Worm (Caenorhabditis elegans) whole organism, mixed stage, embryonic: Measurements from ENCODE around the gene T16G1.7.

Experiments
- M03D4.4 ChIP-seq: sonication (generic microtip); optimal IDR thresholded peaks from 2 replicates; lab custom pipeline; 2017; ENCODE audit warnings: mild to moderate bottlenecking, missing genetic modification characterization, missing compliant biosample characterization
- bed-3 ChIP-seq: fragments of 200-800 bp; sonication (Bioruptor generic); optimal IDR thresholded peaks from 3 replicates; lab custom pipeline; 2018; ENCODE audit warnings: mild to moderate bottlenecking, missing genetic modification characterization, moderate library complexity, missing compliant biosample characterization
- blmp-1 ChIP-seq: fragments of 150-350 bp; optimal IDR thresholded peaks from 2 replicates; lab custom pipeline; 2014; ENCODE audit warnings: missing biosample characterization, missing genetic modification characterization
- ceh-39 ChIP-seq: fragments of 150-350 bp; optimal IDR thresholded peaks from 2 replicates; lab custom pipeline; 2014; ENCODE audit warnings: missing biosample characterization, missing genetic modification characterization
- ceh-43 ChIP-seq: fragments of 200-800 bp; sonication (Bioruptor generic); optimal IDR thresholded peaks from 2 replicates; lab custom pipeline; 2018; ENCODE audit warnings: mild to moderate bottlenecking, missing genetic modification characterization, moderate library complexity, missing compliant biosample characterization
- ceh-83 ChIP-seq: fragments of 200-800 bp; sonication (Bioruptor generic); optimal IDR thresholded peaks from 2 replicates; lab custom pipeline; 2018; ENCODE audit warnings: mild to moderate bottlenecking, missing genetic modification characterization, missing compliant biosample characterization
- ces-1 ChIP-seq: fragments of 150-350 bp; optimal IDR thresholded peaks from 2 replicates; lab custom pipeline; 2014; ENCODE audit warnings: missing biosample characterization, missing genetic modification reagents, missing genetic modification characterization
- drap-1 ChIP-seq: fragments of 200-800 bp; sonication (Bioruptor generic); optimal IDR thresholded peaks from 3 replicates; lab custom pipeline; 2018; ENCODE audit warnings: mild to moderate bottlenecking, missing genetic modification characterization, missing compliant biosample characterization
- elt-1 ChIP-seq: sonication (generic microtip); optimal IDR thresholded peaks from 2 replicates; lab custom pipeline; 2017; ENCODE audit warnings: missing genetic modification characterization, mild to moderate bottlenecking, missing compliant biosample characterization, antibody characterized with exemption, moderate library complexity, borderline replicate concordance; ENCODE audit not compliant: insufficient read depth
- flh-1 ChIP-seq: fragments of 200-800 bp; sonication (Bioruptor generic); optimal IDR thresholded peaks from 2 replicates; lab custom pipeline; 2018; ENCODE audit warnings: mild to moderate bottlenecking, missing genetic modification characterization, moderate library complexity, missing compliant biosample characterization
- lin-13 ChIP-seq: fragments of 150-350 bp; optimal IDR thresholded peaks from 2 replicates; lab custom pipeline; 2014; ENCODE audit warnings: missing biosample characterization, missing genetic modification characterization
- lin-32 ChIP-seq: fragments of 200-800 bp; sonication (Bioruptor generic); optimal IDR thresholded peaks from 2 replicates; lab custom pipeline; 2018; ENCODE audit warnings: mild to moderate bottlenecking, missing genetic modification characterization, missing compliant biosample characterization
- lsy-2 ChIP-seq: fragments of 150-350 bp; optimal IDR thresholded peaks from 2 replicates; lab custom pipeline; 2014; ENCODE audit warnings: missing biosample characterization, missing genetic modification characterization
- mab-5 ChIP-seq: fragments of 150-350 bp; optimal IDR thresholded peaks from 2 replicates; lab custom pipeline; 2014; ENCODE audit warnings: missing biosample characterization, missing genetic modification characterization
- mep-1 ChIP-seq: fragments of 150-350 bp; optimal IDR thresholded peaks from 2 replicates; lab custom pipeline; 2017; ENCODE audit warnings: missing biosample characterization, missing genetic modification reagents, missing genetic modification characterization, inconsistent platforms
- mls-2 ChIP-seq: sonication (generic microtip); optimal IDR thresholded peaks from 2 replicates; lab custom pipeline; 2016; ENCODE audit warnings: mild to moderate bottlenecking, missing genetic modification characterization, moderate library complexity, missing compliant biosample characterization
- nhr-2 ChIP-seq: fragments of 150-350 bp; optimal IDR thresholded peaks from 2 replicates; lab custom pipeline; 2014; ENCODE audit warnings: missing biosample characterization, missing genetic modification characterization
- nhr-237 ChIP-seq: fragments of 150-350 bp; optimal IDR thresholded peaks from 2 replicates; lab custom pipeline; 2014; ENCODE audit warnings: missing biosample characterization, missing genetic modification characterization
- nhr-28 ChIP-seq: fragments of 150-350 bp; optimal IDR thresholded peaks from 2 replicates; lab custom pipeline; 2014; ENCODE audit warnings: missing biosample characterization, missing genetic modification characterization
- nhr-76 ChIP-seq: sonication (generic microtip); optimal IDR thresholded peaks from 2 replicates; lab custom pipeline; 2017; ENCODE audit warnings: missing biosample characterization, missing genetic modification characterization
- pha-4 ChIP-seq: fragments of 150-350 bp; optimal IDR thresholded peaks from 2 replicates; lab custom pipeline; 2018; ENCODE audit warnings: missing biosample characterization, missing genetic modification reagents, missing genetic modification characterization
- snpc-4 ChIP-seq: fragments of 150-350 bp; optimal IDR thresholded peaks from 2 replicates; lab custom pipeline; 2014; ENCODE audit warnings: missing biosample characterization, missing genetic modification characterization
- sptf-1 ChIP-seq: sonication (generic microtip); optimal IDR thresholded peaks from 2 replicates; lab custom pipeline; 2017; ENCODE audit warnings: mild to moderate bottlenecking, missing genetic modification characterization, moderate library complexity, missing compliant biosample characterization
- unc-120 ChIP-seq: sonication (generic microtip); optimal IDR thresholded peaks from 2 replicates; lab custom pipeline; 2017; ENCODE audit warnings: missing genetic modification characterization, missing compliant biosample characterization; ENCODE audit not compliant: poor library complexity, severe bottlenecking
- unc-62 ChIP-seq: fragments of 150-350 bp; optimal IDR thresholded peaks from 2 replicates; lab custom pipeline; 2014; ENCODE audit warnings: missing biosample characterization, missing genetic modification reagents, missing genetic modification characterization
- zip-8 ChIP-seq: fragments of 150-350 bp; optimal IDR thresholded peaks from 2 replicates; lab custom pipeline; 2014; ENCODE audit warnings: missing biosample characterization, missing genetic modification characterization
- ztf-11 ChIP-seq: fragments of 150-350 bp; optimal IDR thresholded peaks from 2 replicates; lab custom pipeline; 2014; ENCODE audit warnings: missing biosample characterization, missing genetic modification characterization

The T16G1.7 gene

ce11 chrV:12934976-12935375 is at the start of gene T16G1.7:
Gene T16G1.7 (minus strand): TSS chrV:12935112.
- TF ChIP-seq blmp-1: no peak
- TF ChIP-seq pha-4 (tag; lab: Kevin White, UChicago): no peak
- no peak for TF ChIP-seq lsy-2
- TF ChIP-seq ces-1 (GFP tag; lab: Kevin White, UChicago): no peak
- TF ChIP-seq lin-13 (tag; lab: Kevin White, UChicago): no peak
- TF ChIP-seq elt-1: no peak
- TF ChIP-seq zip-8 (tag; lab: Kevin White, UChicago): no peak
- TF ChIP-seq ceh-39 (tag; lab: Kevin White, UChicago): no peak
- TF ChIP-seq flh-1 (GFP tag; lab: Kevin White, UChicago): no peak
- TF ChIP-seq nhr-2: no peak
- TF ChIP-seq snpc-4 (tag; lab: Kevin White, UChicago): no peak
- no peak for TF ChIP-seq ztf-11
- no peak for TF ChIP-seq mab-5 (tag; lab: Kevin White, UChicago)
- TF ChIP-seq lin-32 (GFP tag; lab: Kevin White, UChicago): no peak
- TF ChIP-seq mep-1: no peak
- no peak for TF ChIP-seq nhr-76 (tag; lab: Kevin White, UChicago)
- no peak for TF ChIP-seq drap-1 (GFP tag; lab: Kevin White, UChicago)

DNA sequence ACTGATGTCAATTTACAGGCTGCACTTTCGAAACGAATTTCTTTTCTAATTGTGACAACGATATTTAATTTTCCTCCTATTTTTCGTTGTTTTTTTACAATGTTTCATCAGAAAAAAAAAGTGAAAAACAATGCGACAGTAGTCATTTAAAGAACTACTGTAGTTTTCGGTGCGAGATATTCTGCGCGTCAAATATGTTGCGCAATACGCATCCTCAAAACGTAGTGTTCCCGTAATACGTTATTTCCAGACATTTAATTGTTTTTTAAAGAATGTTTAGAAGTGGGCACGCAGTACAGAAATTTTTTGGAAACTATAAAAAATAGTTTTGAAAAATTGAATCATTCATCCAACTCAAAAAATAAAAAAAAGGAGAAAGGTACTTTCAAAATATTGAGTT is 39.1 kb upstream of the T16G1.7 start:
- TF ChIP-seq blmp-1 (no peak), mls-2 (tag; lab: Kevin White, UChicago) (no peak), nhr-28 (tag; lab: Kevin White, UChicago) (no peak), zip-8 (tag; lab: Kevin White, UChicago) (peak; percentile 66)

ce11 chrV:12970575-12971160 is 35.8 kb upstream of the T16G1.7 start, which contains the start of gene pnn-1:
Gene pnn-1 (plus strand): TSS chrV:12971110.
- TF ChIP-seq lsy-2 (peak; percentile 57), mep-1 (peak; percentile 15), nhr-76 (tag; lab: Kevin White, UChicago) (no peak), unc-62 (GFP tag; lab: Kevin White, UChicago) (no peak), ces-1 (GFP tag; lab: Kevin White, UChicago) (peak; percentile 79), zip-8 (tag; lab: Kevin White, UChicago) (no peak)
- TF ChIP-seq, all 35 proteins: peak for 3

- TF ChIP-seq nhr-76 (tag; lab: Kevin White, UChicago): no peak
- no peak for TF ChIP-seq ceh-83 (GFP tag; lab: Kevin White, UChicago)
- no peak for TF ChIP-seq unc-62 (GFP tag; lab: Kevin White, UChicago)
- no peak for TF ChIP-seq ztf-11
These were observed 33.6 kb upstream of the T16G1.7 start, which contains the start of gene lin-46 for ce11 chrV:12968555-12968954. Gene lin-46 (plus strand): TSS chrV:12968855.

ce11 chrV:12967925-12968327 is 33.0 kb upstream of the T16G1.7 start, which contains the start of gene R186.8:
Gene R186.8 (minus strand): TSS chrV:12967982.
- TF ChIP-seq lsy-2 (peak; percentile 90), sptf-1 (tag; lab: Kevin White, UChicago) (peak; percentile 15), lin-13 (tag; lab: Kevin White, UChicago) (peak; percentile 21), mls-2 (tag; lab: Kevin White, UChicago) (peak; percentile 20), nhr-237 (tag; lab: Kevin White, UChicago) (peak; percentile 23), unc-120 (tag; lab: Kevin White, UChicago) (peak; percentile 51), ces-1 (GFP tag; lab: Kevin White, UChicago) (peak; percentile 63)

DNA sequence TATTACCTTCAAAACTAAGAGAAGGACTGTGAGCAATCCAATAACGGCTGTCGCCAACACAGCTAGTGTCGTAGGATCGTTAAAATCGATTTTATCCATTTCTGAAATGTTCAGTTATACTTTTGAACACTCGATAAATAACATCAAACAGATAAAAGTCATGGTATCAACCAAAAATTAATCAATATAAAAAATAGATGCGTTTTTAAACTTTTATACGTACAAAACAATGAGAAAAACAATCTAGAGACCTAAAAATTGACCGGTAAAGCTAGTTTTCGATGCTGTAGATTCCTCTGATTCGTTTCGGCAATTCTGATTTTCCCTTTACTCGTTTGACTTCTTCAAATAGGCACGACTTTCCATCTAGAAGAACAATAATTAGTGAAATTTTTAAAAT is 32.2 kb upstream of the T16G1.7 start, which contains the start of gene R186.3:
R186.3 (minus strand) TSS at position 101 of the 400 bp plus-strand sequence.
- TF ChIP-seq ceh-43 (no peak), M03D4.4 (no peak), nhr-237 (tag; lab: Kevin White, UChicago) (no peak), drap-1 (GFP tag; lab: Kevin White, UChicago) (no peak), elt-1 (no peak)

DNA sequence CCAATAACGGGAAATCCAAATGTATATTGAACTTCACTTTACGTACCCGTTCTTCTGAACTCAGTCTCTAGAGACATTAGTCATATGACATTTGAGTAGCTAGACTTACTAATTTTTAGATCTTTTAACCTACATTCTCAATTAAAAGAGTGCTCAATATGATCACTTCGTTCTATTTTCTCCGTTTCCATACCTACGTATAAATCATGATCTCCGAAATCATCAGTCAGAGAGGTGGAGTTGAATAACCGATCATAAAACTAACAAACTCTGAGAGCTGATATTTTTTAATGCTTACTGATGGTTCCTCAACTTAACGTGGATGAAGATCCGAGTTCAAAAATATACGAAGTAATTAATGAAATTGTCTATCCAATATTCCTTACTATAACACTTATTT is 29.2 kb upstream of the T16G1.7 start, which contains the start of gene srd-35:
srd-35 (plus strand) TSS at position 301 of the 400 bp plus-strand sequence.
- TF ChIP-seq nhr-237 (tag; lab: Kevin White, UChicago): no peak
- TF ChIP-seq bed-3 (GFP tag; lab: Kevin White, UChicago): no peak
- no peak for TF ChIP-seq flh-1 (GFP tag; lab: Kevin White, UChicago)
- TF ChIP-seq pha-4 (tag; lab: Kevin White, UChicago): no peak
- no peak for TF ChIP-seq ceh-83 (GFP tag; lab: Kevin White, UChicago)
- no peak for TF ChIP-seq mep-1
- TF ChIP-seq, all 35 proteins: peak for 0
